Worm (Caenorhabditis elegans): ENCODE results near the gene R11G1.7.

ce11 chrX:3678507-3679175 is 22.6 kb downstream of the R11G1.7 start, which contains the start of gene tag-52:
- no peak for TF ChIP-seq ama-1 (optimal IDR thresholded peaks at IDR 0.05)
- TF ChIP-seq zag-1 (tag; optimal IDR thresholded peaks at IDR 0.05), result no peak
- no peak for TF ChIP-seq aly-2 (tag; optimal IDR thresholded peaks at IDR 0.05)
- TF ChIP-seq unc-62 (GFP tag; optimal IDR thresholded peaks at IDR 0.05), result no peak
- no peak for TF ChIP-seq nhr-11 (tag; optimal IDR thresholded peaks at IDR 0.05)
- no peak for TF ChIP-seq nhr-23 (tag; optimal IDR thresholded peaks at IDR 0.05)
- TF ChIP-seq ZK546.5 (tag; optimal IDR thresholded peaks at IDR 0.05), result no peak
- no peak for TF ChIP-seq ceh-82 (tag; optimal IDR thresholded peaks at IDR 0.05)
- no peak for TF ChIP-seq lin-13 (GFP tag; optimal IDR thresholded peaks at IDR 0.05)
- TF ChIP-seq fos-1 (tag; optimal IDR thresholded peaks at IDR 0.05), result peak; percentile 16
- no peak for TF ChIP-seq nhr-237 (tag; optimal IDR thresholded peaks at IDR 0.05)
- no peak for TF ChIP-seq nhr-77 (tag; optimal IDR thresholded peaks at IDR 0.05)
- peak; percentile 74 for TF ChIP-seq nhr-129 (tag; optimal IDR thresholded peaks at IDR 0.05)
- no peak for TF ChIP-seq lin-39 (tag; optimal IDR thresholded peaks at IDR 0.05)
